Fruit fly (Drosophila melanogaster) whole organism, embryonic: ENCODE measurements around the gene mv.
A peak's percentile ranks its signal among the peaks of the same experiment; 100 is the strongest.

Source experiments
- ATbp ChIP-seq: fragments of 200-800 bp; sonication (Bioruptor generic); optimal IDR thresholded peaks from 2 replicates; lab custom pipeline; 2017; ENCODE audit warnings: missing biosample characterization, mild to moderate bottlenecking, missing genetic modification characterization, missing genetic modification reagents
- Antp ChIP-seq: fragments of 200-800 bp; sonication (Bioruptor generic); optimal IDR thresholded peaks from 3 replicates; lab custom pipeline; 2016; ENCODE audit warnings: missing biosample characterization, missing genetic modification characterization
- Asciz ChIP-seq: fragments of 200-800 bp; sonication (Bioruptor generic); optimal IDR thresholded peaks from 2 replicates; lab custom pipeline; 2017; ENCODE audit warnings: missing biosample characterization, mild to moderate bottlenecking, missing genetic modification characterization, missing genetic modification reagents
- Bdp1 ChIP-seq: fragments of 200-800 bp; sonication (Bioruptor generic); optimal IDR thresholded peaks from 3 replicates; lab custom pipeline; 2016; ENCODE audit warnings: missing biosample characterization, missing genetic modification characterization
- CG10147 ChIP-seq: fragments of 200-800 bp; sonication (Bioruptor generic); optimal IDR thresholded peaks from 2 replicates; lab custom pipeline; 2019; ENCODE audit warnings: missing biosample characterization, mild to moderate bottlenecking, missing genetic modification characterization, moderate library complexity
- CG10431 ChIP-seq: fragments of 200-800 bp; sonication (Bioruptor generic); optimal IDR thresholded peaks from 3 replicates; lab custom pipeline; 2018; ENCODE audit warnings: missing biosample characterization, mild to moderate bottlenecking, missing genetic modification characterization
- CG11723 ChIP-seq: fragments of 200-800 bp; sonication (Bioruptor generic); optimal IDR thresholded peaks from 2 replicates; lab custom pipeline; 2017; ENCODE audit warnings: missing biosample characterization, mild to moderate bottlenecking, missing genetic modification characterization
- CG12236 ChIP-seq: fragments of 200-800 bp; sonication (Bioruptor generic); optimal IDR thresholded peaks from 2 replicates; lab custom pipeline; 2016; ENCODE audit warnings: missing biosample characterization, missing genetic modification characterization
- CG15479 ChIP-seq: fragments of 200-800 bp; sonication (Bioruptor generic); optimal IDR thresholded peaks from 3 replicates; lab custom pipeline; 2019; ENCODE audit warnings: missing biosample characterization, mild to moderate bottlenecking, missing genetic modification characterization, moderate library complexity
- CG16813 ChIP-seq: fragments of 200-800 bp; sonication (Bioruptor generic); IDR thresholded peaks from 3 replicates; pipeline ENCODE4 v1.3.6; 2022; ENCODE audit warnings: missing biosample characterization, missing genetic modification characterization; ENCODE audit not compliant: partially characterized antibody
- CG18262 ChIP-seq: fragments of 200-800 bp; optimal IDR thresholded peaks from 3 replicates; lab custom pipeline; 2019; ENCODE audit warnings: missing biosample characterization, mild to moderate bottlenecking, missing genetic modification characterization, moderate library complexity
- CG2116 ChIP-seq: fragments of 200-800 bp; sonication (Bioruptor generic); optimal IDR thresholded peaks from 3 replicates; lab custom pipeline; 2018; ENCODE audit warnings: missing biosample characterization, mild to moderate bottlenecking, missing genetic modification characterization
- CG2129 ChIP-seq: fragments of 200-800 bp; sonication (Bioruptor generic); IDR thresholded peaks from 2 replicates; pipeline ENCODE4 v1.3.6; 2022; ENCODE audit warnings: missing biosample characterization, missing genetic modification characterization; ENCODE audit not compliant: partially characterized antibody
- CG30403 ChIP-seq: fragments of 200-800 bp; sonication (Bioruptor generic); optimal IDR thresholded peaks from 3 replicates; lab custom pipeline; 2016; ENCODE audit warnings: missing biosample characterization, missing genetic modification characterization
- CG32532 ChIP-seq: fragments of 200-800 bp; sonication (Bioruptor generic); IDR thresholded peaks from 2 replicates; pipeline ENCODE4 v1.3.6; 2022; ENCODE audit warnings: missing biosample characterization, missing genetic modification characterization
- CG4328 ChIP-seq: fragments of 200-800 bp; sonication (Bioruptor generic); optimal IDR thresholded peaks from 3 replicates; lab custom pipeline; 2017; ENCODE audit warnings: missing biosample characterization, missing genetic modification reagents, missing genetic modification characterization
- CG4617 ChIP-seq: fragments of 200-800 bp; sonication (Bioruptor generic); optimal IDR thresholded peaks from 3 replicates; lab custom pipeline; 2016; ENCODE audit warnings: missing biosample characterization, missing genetic modification characterization, borderline replicate concordance
- CG4707 ChIP-seq: fragments of 200-800 bp; sonication (Bioruptor generic); optimal IDR thresholded peaks from 2 replicates; lab custom pipeline; 2018; ENCODE audit warnings: missing biosample characterization, mild to moderate bottlenecking, missing genetic modification characterization, moderate library complexity
- CG6175 ChIP-seq: fragments of 200-800 bp; sonication (Bioruptor generic); IDR thresholded peaks from 3 replicates; pipeline ENCODE4 v1.3.6; 2022; ENCODE audit warnings: missing biosample characterization, missing genetic modification characterization
- CG6272 ChIP-seq: fragments of 200-800 bp; sonication (Bioruptor generic); IDR thresholded peaks from 2 replicates; pipeline ENCODE4 v1.3.6; 2022; ENCODE audit warnings: missing biosample characterization, missing genetic modification characterization
- CG6813 ChIP-seq: fragments of 200-800 bp; sonication (Bioruptor generic); optimal IDR thresholded peaks from 2 replicates; lab custom pipeline; 2017; ENCODE audit warnings: missing biosample characterization, missing genetic modification characterization, mild to moderate bottlenecking, moderate library complexity, missing genetic modification reagents
- CG7963 ChIP-seq: fragments of 200-800 bp; sonication (Bioruptor generic); IDR thresholded peaks from 3 replicates; pipeline ENCODE4 v1.3.6; 2022; ENCODE audit warnings: missing biosample characterization, missing genetic modification characterization; ENCODE audit not compliant: partially characterized antibody
- CG8765 ChIP-seq: fragments of 200-800 bp; sonication (Bioruptor generic); IDR thresholded peaks from 2 replicates; pipeline ENCODE4 v1.3.6; 2022; ENCODE audit warnings: missing biosample characterization, missing genetic modification characterization
- CrebB ChIP-seq: fragments of 200-800 bp; sonication (Bioruptor generic); optimal IDR thresholded peaks from 3 replicates; lab custom pipeline; 2018; ENCODE audit warnings: missing biosample characterization, mild to moderate bottlenecking, missing genetic modification characterization
- D19B ChIP-seq: fragments of 200-800 bp; sonication (Bioruptor generic); optimal IDR thresholded peaks from 2 replicates; lab custom pipeline; 2017; ENCODE audit warnings: missing biosample characterization, mild to moderate bottlenecking, missing genetic modification characterization
- Ets65A ChIP-seq: fragments of 200-800 bp; sonication (Bioruptor generic); peaks from one replicate; lab custom pipeline; 2016; ENCODE audit warnings: missing biosample characterization, missing genetic modification characterization
- Fer3 ChIP-seq: fragments of 200-800 bp; sonication (Bioruptor generic); optimal IDR thresholded peaks from 2 replicates; lab custom pipeline; 2018; ENCODE audit warnings: missing biosample characterization, mild to moderate bottlenecking, missing genetic modification characterization, moderate library complexity
- Lpt ChIP-seq: fragments of >200 bp; optimal IDR thresholded peaks from 2 replicates; lab custom pipeline; 2018; ENCODE audit warnings: missing biosample characterization, missing genetic modification characterization
- Mad ChIP-seq: fragments of 200-800 bp; sonication (Bioruptor generic); optimal IDR thresholded peaks from 2 replicates; lab custom pipeline; 2016; ENCODE audit warnings: missing biosample characterization, missing genetic modification characterization
- Meics ChIP-seq: fragments of 200-800 bp; sonication (Bioruptor generic); optimal IDR thresholded peaks from 2 replicates; lab custom pipeline; 2017; ENCODE audit warnings: missing biosample characterization, mild to moderate bottlenecking, missing genetic modification characterization
- Mrtf ChIP-seq: fragments of 200-800 bp; sonication (Bioruptor generic); IDR thresholded peaks from 3 replicates; pipeline ENCODE4 v1.3.6; 2022; ENCODE audit warnings: missing biosample characterization, missing genetic modification characterization
- Scr ChIP-seq: fragments of 200-800 bp; sonication (Bioruptor generic); IDR thresholded peaks from 2 replicates; pipeline ENCODE4 v1.3.6; 2022; ENCODE audit warnings: missing biosample characterization, missing genetic modification characterization; ENCODE audit not compliant: partially characterized antibody
- Taf1 ChIP-seq: fragments of 200-800 bp; sonication (Bioruptor generic); IDR thresholded peaks from 2 replicates; pipeline ENCODE4 v1.3.6; 2022; ENCODE audit warnings: missing biosample characterization, missing genetic modification characterization
- Xbp1 ChIP-seq: fragments of 200-800 bp; sonication (Bioruptor generic); optimal IDR thresholded peaks from 3 replicates; lab custom pipeline; 2016; ENCODE audit warnings: missing biosample characterization, mild to moderate bottlenecking, missing genetic modification characterization
- ash1 ChIP-seq: fragments of 200-800 bp; sonication (Bioruptor generic); optimal IDR thresholded peaks from 2 replicates; lab custom pipeline; 2018; ENCODE audit warnings: missing biosample characterization, mild to moderate bottlenecking, missing genetic modification characterization
- caup ChIP-seq: fragments of 200-800 bp; sonication (Bioruptor generic); optimal IDR thresholded peaks from 3 replicates; lab custom pipeline; 2017; ENCODE audit warnings: missing biosample characterization, mild to moderate bottlenecking, missing genetic modification characterization, moderate library complexity; ENCODE audit not compliant: severe bottlenecking
- crol ChIP-seq: fragments of 200-800 bp; sonication (Bioruptor generic); IDR thresholded peaks from 2 replicates; pipeline ENCODE4 v1.3.6; 2022; ENCODE audit warnings: missing biosample characterization, missing genetic modification characterization
- dpn ChIP-seq, 2 experiments: fragments of 200-800 bp; sonication (Bioruptor generic); optimal IDR thresholded peaks; 3 replicates each; lab custom pipeline; 2016; ENCODE audit warnings: missing biosample characterization in 2 of 2, missing genetic modification characterization in 2 of 2
- en ChIP-seq: fragments of 200-800 bp; sonication (Bioruptor generic); optimal IDR thresholded peaks from 2 replicates; lab custom pipeline; 2016; ENCODE audit warnings: missing biosample characterization, missing genetic modification characterization
- eve ChIP-seq, 2 experiments: fragments of >200 bp; optimal IDR thresholded peaks; 2 replicates each; lab custom pipeline; 2017; ENCODE audit warnings: missing biosample characterization in 2 of 2, missing genetic modification characterization in 2 of 2
- gfzf ChIP-seq: fragments of 200-800 bp; sonication (Bioruptor generic); optimal IDR thresholded peaks from 2 replicates; lab custom pipeline; 2016; ENCODE audit warnings: missing biosample characterization, mild to moderate bottlenecking, missing genetic modification characterization, moderate library complexity
- grn ChIP-seq: fragments of 200-800 bp; sonication (Bioruptor generic); optimal IDR thresholded peaks from 3 replicates; lab custom pipeline; 2017; ENCODE audit warnings: missing biosample characterization, missing genetic modification characterization
- pnt ChIP-seq: fragments of 200-800 bp; sonication (Bioruptor generic); optimal IDR thresholded peaks from 3 replicates; lab custom pipeline; 2016; ENCODE audit warnings: missing biosample characterization, missing genetic modification characterization
- slp2 ChIP-seq: fragments of 200-800 bp; sonication (Bioruptor generic); optimal IDR thresholded peaks from 2 replicates; lab custom pipeline; 2016; ENCODE audit warnings: missing biosample characterization, missing genetic modification characterization
- ssp ChIP-seq: fragments of 200-800 bp; sonication (Bioruptor generic); IDR thresholded peaks from 2 replicates; pipeline ENCODE4 v1.3.6; 2022; ENCODE audit warnings: missing biosample characterization, missing genetic modification characterization
- stc ChIP-seq: fragments of 200-800 bp; sonication (Bioruptor generic); IDR thresholded peaks from 2 replicates; pipeline ENCODE4 v1.3.6; 2022; ENCODE audit warnings: missing biosample characterization, missing genetic modification characterization
- tll ChIP-seq, 2 experiments: fragments of 200-800 bp in 1 of 2; fragments of >200 bp in 1 of 2; sonication (Bioruptor generic) in 1 of 2; optimal IDR thresholded peaks; 2 replicates each; lab custom pipeline; 2017 to 2019; ENCODE audit warnings: missing biosample characterization in 2 of 2, missing genetic modification characterization in 2 of 2, mild to moderate bottlenecking in 1 of 2, moderate library complexity in 1 of 2
- tx ChIP-seq: fragments of 200-800 bp; sonication (Bioruptor generic); optimal IDR thresholded peaks from 2 replicates; lab custom pipeline; 2016; ENCODE audit warnings: missing biosample characterization, missing genetic modification characterization
- unpg ChIP-seq: fragments of 200-800 bp; sonication (Bioruptor generic); optimal IDR thresholded peaks from 3 replicates; lab custom pipeline; 2018; ENCODE audit warnings: missing biosample characterization, mild to moderate bottlenecking, missing genetic modification characterization, moderate library complexity
- zen ChIP-seq: fragments of 200-800 bp; sonication (Bioruptor generic); optimal IDR thresholded peaks from 3 replicates; lab custom pipeline; 2018; ENCODE audit warnings: missing biosample characterization, mild to moderate bottlenecking, missing genetic modification characterization, moderate library complexity

The mv gene

DNA sequence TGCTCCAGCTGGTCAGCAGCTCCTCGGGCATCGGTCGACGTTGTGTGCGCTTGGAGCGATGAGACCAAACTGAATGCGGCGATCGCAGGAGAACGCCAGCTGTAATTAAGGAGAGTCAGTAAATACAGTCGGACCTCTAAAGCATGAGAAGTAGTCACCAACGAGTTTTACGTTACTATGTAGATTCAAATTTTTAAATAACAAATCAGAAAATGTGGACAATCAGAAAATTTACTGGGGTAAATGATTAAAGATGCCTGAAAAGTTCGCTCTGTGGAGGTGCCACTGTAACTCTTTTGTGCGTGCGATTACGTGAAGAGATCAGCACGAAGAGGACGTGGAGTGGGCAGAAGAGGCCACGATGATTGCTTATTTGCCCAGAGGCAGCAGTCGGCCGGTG, 1.0 kb downstream of the mv start, which contains the start of gene SCOT (continued):
- TF ChIP-seq CG7963 (no peak), CG10431 (GFP tag; lab: Kevin White, UChicago) (no peak), Ets65A (GFP tag; lab: Kevin White, UChicago) (peak; percentile 85), CG32532 (GFP tag; lab: Robert Waterston, UW) (peak; percentile 72), tx (GFP tag; lab: Kevin White, UChicago) (peak; percentile 59), CG6175 (GFP tag; lab: Robert Waterston, UW) (peak; percentile 52; the same call in 1 of the 3 replicates), unpg (GFP tag; lab: Kevin White, UChicago) (no peak), pnt (GFP tag; lab: Kevin White, UChicago) (peak; percentile 18), Bdp1 (GFP tag; lab: Kevin White, UChicago) (no peak), Mad (GFP tag; lab: Kevin White, UChicago) (no peak), Antp (peak; percentile 41), CG2129 (GFP tag; lab: Robert Waterston, UW) (no peak), caup (GFP tag; lab: Kevin White, UChicago) (no peak), Taf1 (GFP tag; lab: Robert Waterston, UW) (no peak), CG11723 (GFP tag; lab: Kevin White, UChicago) (no peak), CG10147 (GFP tag; lab: Kevin White, UChicago) (no peak), slp2 (peak; percentile 29), CG6272 (GFP tag; lab: Robert Waterston, UW) (peak; percentile 50; the same call in 1 of the 2 replicates), Lpt (no peak), CG2116 (GFP tag; lab: Kevin White, UChicago) (peak; percentile 10), stc (GFP tag; lab: Robert Waterston, UW) (peak; percentile 72), CG30403 (GFP tag; lab: Kevin White, UChicago) (no peak), Mrtf (peak; percentile 66; the same call in 1 of the 3 replicates), dpn (GFP tag; optimal IDR thresholded peaks at IDR 0.05; lab: Kevin White, UChicago) (peak; percentile 60 to 76), CG8765 (GFP tag; lab: Robert Waterston, UW) (no peak; the same call in 1 of the 2 replicates), CG18262 (no peak), Meics (GFP tag; lab: Kevin White, UChicago) (peak; percentile 48), ATbp (GFP tag; lab: Kevin White, UChicago) (peak; percentile 69), CG12236 (peak; percentile 54), Asciz (GFP tag; lab: Kevin White, UChicago) (peak; percentile 31), grn (GFP tag; lab: Kevin White, UChicago) (no peak), CG4707 (peak; percentile 39), en (GFP tag; lab: Kevin White, UChicago) (no peak), gfzf (no peak), ash1 (GFP tag; lab: Kevin White, UChicago) (no peak), D19B (no peak), CG4617 (GFP tag; lab: Kevin White, UChicago) (no peak), CG4328 (no peak), Xbp1 (GFP tag; lab: Kevin White, UChicago) (peak; percentile 73), Scr (GFP tag; lab: Robert Waterston, UW) (no peak), CG6813 (peak; percentile 3), ssp (GFP tag; lab: Robert Waterston, UW) (peak; percentile 66), tll (GFP tag; optimal IDR thresholded peaks at IDR 0.05; lab: Kevin White, UChicago) (no peak), eve (GFP tag; optimal IDR thresholded peaks at IDR 0.05; lab: Kevin White, UChicago) (no peak), zen (tag; lab: Kevin White, UChicago) (no peak), Fer3 (no peak), crol (GFP tag; lab: Robert Waterston, UW) (peak; percentile 17; the same call in 1 of the 2 replicates), CrebB (tag; lab: Kevin White, UChicago) (peak; percentile 50), CG15479 (GFP tag; lab: Kevin White, UChicago) (no peak), CG16813 (no peak)
